Fruit fly (Drosophila melanogaster) whole organism, embryonic: ENCODE results near the gene Traf4.

Source experiments
- Adf1 ChIP-seq: fragments of 200-800 bp; sonication (Bioruptor generic); IDR thresholded peaks from 2 replicates; pipeline ENCODE4 v1.3.6; 2022; ENCODE audit warnings: missing biosample characterization, missing genetic modification characterization
- Aef1 ChIP-seq: fragments of 200-800 bp; sonication (Bioruptor generic); IDR thresholded peaks from 3 replicates; pipeline ENCODE4 v1.3.6; 2022; ENCODE audit warnings: missing biosample characterization, missing genetic modification characterization
- Bgb ChIP-seq: fragments of 200-800 bp; sonication (Bioruptor generic); IDR thresholded peaks from 2 replicates; pipeline ENCODE4 v1.3.6; 2022; ENCODE audit warnings: missing biosample characterization, missing genetic modification characterization; ENCODE audit not compliant: partially characterized antibody
- CG10274 ChIP-seq: fragments of 200-800 bp; sonication (Bioruptor generic); optimal IDR thresholded peaks from 3 replicates; lab custom pipeline; 2017; ENCODE audit warnings: missing biosample characterization, mild to moderate bottlenecking, missing genetic modification characterization
- CG10366 ChIP-seq: fragments of 200-800 bp; sonication (Bioruptor generic); IDR thresholded peaks from 2 replicates; pipeline ENCODE4 v1.3.6; 2022; ENCODE audit warnings: missing biosample characterization, missing genetic modification characterization
- CG10543 ChIP-seq: fragments of 200-800 bp; sonication (Bioruptor generic); optimal IDR thresholded peaks from 3 replicates; lab custom pipeline; 2017; ENCODE audit warnings: missing biosample characterization, mild to moderate bottlenecking, missing genetic modification characterization, moderate library complexity
- CG10565 ChIP-seq: fragments of 200-800 bp; sonication (Bioruptor generic); optimal IDR thresholded peaks from 3 replicates; lab custom pipeline; 2016; ENCODE audit warnings: missing biosample characterization, mild to moderate bottlenecking, missing genetic modification characterization
- CG12942 ChIP-seq: fragments of 200-800 bp; sonication (Bioruptor generic); optimal IDR thresholded peaks from 3 replicates; lab custom pipeline; 2016; ENCODE audit warnings: missing biosample characterization, missing genetic modification characterization
- CG15514 ChIP-seq: fragments of 200-800 bp; sonication (Bioruptor generic); optimal IDR thresholded peaks from 3 replicates; lab custom pipeline; 2017; ENCODE audit warnings: missing biosample characterization, missing genetic modification characterization, mild to moderate bottlenecking, moderate library complexity, missing genetic modification reagents
- CG2116 ChIP-seq: fragments of 200-800 bp; sonication (Bioruptor generic); optimal IDR thresholded peaks from 3 replicates; lab custom pipeline; 2018; ENCODE audit warnings: missing biosample characterization, mild to moderate bottlenecking, missing genetic modification characterization
- CG30020 ChIP-seq: fragments of 200-800 bp; optimal IDR thresholded peaks from 2 replicates; lab custom pipeline; 2019; ENCODE audit warnings: missing biosample characterization, mild to moderate bottlenecking, missing genetic modification characterization, moderate library complexity
- CG3163 ChIP-seq: fragments of 200-800 bp; sonication (Bioruptor generic); optimal IDR thresholded peaks from 3 replicates; lab custom pipeline; 2016; ENCODE audit warnings: missing biosample characterization, missing genetic modification characterization
- CG32532 ChIP-seq: fragments of 200-800 bp; sonication (Bioruptor generic); IDR thresholded peaks from 2 replicates; pipeline ENCODE4 v1.3.6; 2022; ENCODE audit warnings: missing biosample characterization, missing genetic modification characterization
- CG34376 ChIP-seq: fragments of 200-800 bp; sonication (Bioruptor generic); optimal IDR thresholded peaks from 2 replicates; lab custom pipeline; 2018; ENCODE audit warnings: missing biosample characterization, mild to moderate bottlenecking, missing genetic modification characterization
- CG4730 ChIP-seq: fragments of 200-800 bp; sonication (Bioruptor generic); IDR thresholded peaks from 2 replicates; pipeline ENCODE4 v1.3.6; 2022; ENCODE audit warnings: missing biosample characterization, missing genetic modification characterization
- CG4820 ChIP-seq: fragments of 200-800 bp; sonication (Bioruptor generic); optimal IDR thresholded peaks from 3 replicates; lab custom pipeline; 2016; ENCODE audit warnings: missing biosample characterization, missing genetic modification characterization
- CG8924 ChIP-seq: fragments of 200-800 bp; optimal IDR thresholded peaks from 3 replicates; lab custom pipeline; 2019; ENCODE audit warnings: missing biosample characterization, mild to moderate bottlenecking, missing genetic modification characterization, moderate library complexity
- CHES-1-like ChIP-seq: fragments of 200-800 bp; sonication (Bioruptor generic); optimal IDR thresholded peaks from 2 replicates; lab custom pipeline; 2016; ENCODE audit warnings: missing biosample characterization, missing genetic modification characterization
- Dip3 ChIP-seq: fragments of 200-800 bp; sonication (Bioruptor generic); optimal IDR thresholded peaks from 3 replicates; lab custom pipeline; 2016; ENCODE audit warnings: missing biosample characterization, missing genetic modification characterization
- Dref ChIP-seq: fragments of 200-800 bp; sonication (Bioruptor generic); IDR thresholded peaks from 2 replicates; pipeline ENCODE4 v1.3.6; 2022; ENCODE audit warnings: missing biosample characterization, missing genetic modification characterization
- Ets97D ChIP-seq: fragments of 200-800 bp; sonication (Bioruptor generic); optimal IDR thresholded peaks from 3 replicates; lab custom pipeline; 2016; ENCODE audit warnings: missing biosample characterization, missing genetic modification characterization
- Hr78 ChIP-seq, 2 experiments: fragments of 200-800 bp in 1 of 2; fragments of >200 bp in 1 of 2; sonication (Bioruptor generic) in 1 of 2; optimal IDR thresholded peaks; 2 replicates each; lab custom pipeline; 2017 to 2019; ENCODE audit warnings: missing biosample characterization in 2 of 2, missing genetic modification characterization in 2 of 2, mild to moderate bottlenecking in 1 of 2, moderate library complexity in 1 of 2
- Hsf ChIP-seq: fragments of 200-800 bp; sonication (Bioruptor generic); optimal IDR thresholded peaks from 3 replicates; lab custom pipeline; 2016; ENCODE audit warnings: missing biosample characterization, missing genetic modification characterization
- Lim3 ChIP-seq: fragments of 200-800 bp; sonication (Bioruptor generic); IDR thresholded peaks from 2 replicates; pipeline ENCODE4 v1.3.6; 2022; ENCODE audit warnings: missing biosample characterization, missing genetic modification characterization
- Med ChIP-seq: fragments of 200-800 bp; sonication (Bioruptor generic); peaks from one replicate; lab custom pipeline; 2016; ENCODE audit warnings: missing biosample characterization, missing genetic modification characterization, mild to moderate bottlenecking, inconsistent platforms, moderate library complexity
- Mes4 ChIP-seq: fragments of 200-800 bp; sonication (Bioruptor generic); optimal IDR thresholded peaks from 2 replicates; lab custom pipeline; 2016; ENCODE audit warnings: missing biosample characterization, missing genetic modification characterization
- Myb ChIP-seq: fragments of 200-800 bp; sonication (Bioruptor generic); optimal IDR thresholded peaks from 2 replicates; lab custom pipeline; 2016; ENCODE audit warnings: missing biosample characterization, missing genetic modification characterization
- NC2β ChIP-seq: fragments of 200-800 bp; sonication (Bioruptor generic); optimal IDR thresholded peaks from 2 replicates; lab custom pipeline; 2016; ENCODE audit warnings: missing biosample characterization, missing genetic modification characterization
- Pdp1 ChIP-seq, 2 experiments: fragments of 200-800 bp; sonication (Bioruptor generic); optimal IDR thresholded peaks; 3 replicates each; lab custom pipeline; 2016; ENCODE audit warnings: missing biosample characterization in 2 of 2, missing genetic modification characterization in 2 of 2, mild to moderate bottlenecking in 1 of 2, moderate library complexity in 1 of 2
- Poxn ChIP-seq: fragments of 200-800 bp; sonication (Bioruptor generic); IDR thresholded peaks from 2 replicates; pipeline ENCODE4 v1.3.6; 2022; ENCODE audit warnings: missing biosample characterization, missing genetic modification characterization
- Xrp1 ChIP-seq: fragments of 200-800 bp; sonication (Bioruptor generic); IDR thresholded peaks from 2 replicates; pipeline ENCODE4 v1.3.6; 2022; ENCODE audit warnings: missing biosample characterization, missing genetic modification characterization
- al ChIP-seq: fragments of 200-800 bp; sonication (Bioruptor generic); IDR thresholded peaks from 2 replicates; pipeline ENCODE4 v1.3.6; 2022; ENCODE audit warnings: missing biosample characterization, missing genetic modification characterization
- ap ChIP-seq: fragments of 200-800 bp; sonication (Bioruptor generic); IDR thresholded peaks from 2 replicates; pipeline ENCODE4 v1.3.6; 2022; ENCODE audit warnings: missing biosample characterization, missing genetic modification characterization
- bbx ChIP-seq: fragments of 200-800 bp; sonication (Bioruptor generic); IDR thresholded peaks from 2 replicates; pipeline ENCODE4 v1.3.6; 2022; ENCODE audit warnings: missing biosample characterization, missing genetic modification characterization; ENCODE audit not compliant: partially characterized antibody
- chif ChIP-seq, 2 experiments: fragments of 200-800 bp; sonication (Bioruptor generic); optimal IDR thresholded peaks; 3 replicates each; lab custom pipeline; 2016; ENCODE audit warnings: missing biosample characterization in 2 of 2, missing genetic modification characterization in 2 of 2
- cwo ChIP-seq: fragments of 200-800 bp; sonication (Bioruptor generic); optimal IDR thresholded peaks from 3 replicates; lab custom pipeline; 2017; ENCODE audit warnings: missing biosample characterization, missing genetic modification characterization, mild to moderate bottlenecking, moderate library complexity, missing genetic modification reagents
- da ChIP-seq: fragments of 200-800 bp; sonication (Bioruptor generic); optimal IDR thresholded peaks from 2 replicates; lab custom pipeline; 2016; ENCODE audit warnings: missing biosample characterization, missing genetic modification characterization
- danr ChIP-seq: fragments of 200-800 bp; sonication (Bioruptor generic); IDR thresholded peaks from 2 replicates; pipeline ENCODE4 v1.3.6; 2022; ENCODE audit warnings: missing biosample characterization, missing genetic modification characterization
- dpn ChIP-seq, 2 experiments: fragments of 200-800 bp; sonication (Bioruptor generic); optimal IDR thresholded peaks; 3 replicates each; lab custom pipeline; 2016; ENCODE audit warnings: missing biosample characterization in 2 of 2, missing genetic modification characterization in 2 of 2
- kah ChIP-seq: fragments of 200-800 bp; sonication (Bioruptor generic); optimal IDR thresholded peaks from 2 replicates; lab custom pipeline; 2018; ENCODE audit warnings: missing biosample characterization, mild to moderate bottlenecking, missing genetic modification characterization
- knrl ChIP-seq: fragments of 200-800 bp; sonication (Bioruptor generic); IDR thresholded peaks from 3 replicates; pipeline ENCODE4 v1.3.6; 2022; ENCODE audit warnings: missing biosample characterization, missing genetic modification characterization; ENCODE audit not compliant: partially characterized antibody
- nerfin-2 ChIP-seq: fragments of 200-800 bp; sonication (Bioruptor generic); IDR thresholded peaks from 2 replicates; pipeline ENCODE4 v1.3.6; 2022; ENCODE audit warnings: missing biosample characterization, missing genetic modification characterization; ENCODE audit not compliant: partially characterized antibody
- phol ChIP-seq: fragments of 200-800 bp; sonication (Bioruptor generic); optimal IDR thresholded peaks from 3 replicates; lab custom pipeline; 2018; ENCODE audit warnings: missing biosample characterization, mild to moderate bottlenecking, missing genetic modification characterization, moderate library complexity
- pnt ChIP-seq: fragments of 200-800 bp; sonication (Bioruptor generic); optimal IDR thresholded peaks from 3 replicates; lab custom pipeline; 2016; ENCODE audit warnings: missing biosample characterization, missing genetic modification characterization
- slbo ChIP-seq: fragments of 200-800 bp; sonication (Bioruptor generic); IDR thresholded peaks from 2 replicates; pipeline ENCODE4 v1.3.6; 2022; ENCODE audit warnings: missing biosample characterization, missing genetic modification characterization
- sug ChIP-seq: fragments of 200-800 bp; optimal IDR thresholded peaks from 2 replicates; lab custom pipeline; 2019; ENCODE audit warnings: missing biosample characterization, mild to moderate bottlenecking, missing genetic modification characterization, moderate library complexity
- trh ChIP-seq: fragments of 200-800 bp; sonication (Bioruptor generic); optimal IDR thresholded peaks from 2 replicates; lab custom pipeline; 2016; ENCODE audit warnings: missing biosample characterization, missing genetic modification characterization
- vfl ChIP-seq: fragments of 200-800 bp; sonication (Bioruptor generic); optimal IDR thresholded peaks from 2 replicates; lab custom pipeline; 2016; ENCODE audit warnings: missing biosample characterization, missing genetic modification characterization

Traf4 gene

DNA sequence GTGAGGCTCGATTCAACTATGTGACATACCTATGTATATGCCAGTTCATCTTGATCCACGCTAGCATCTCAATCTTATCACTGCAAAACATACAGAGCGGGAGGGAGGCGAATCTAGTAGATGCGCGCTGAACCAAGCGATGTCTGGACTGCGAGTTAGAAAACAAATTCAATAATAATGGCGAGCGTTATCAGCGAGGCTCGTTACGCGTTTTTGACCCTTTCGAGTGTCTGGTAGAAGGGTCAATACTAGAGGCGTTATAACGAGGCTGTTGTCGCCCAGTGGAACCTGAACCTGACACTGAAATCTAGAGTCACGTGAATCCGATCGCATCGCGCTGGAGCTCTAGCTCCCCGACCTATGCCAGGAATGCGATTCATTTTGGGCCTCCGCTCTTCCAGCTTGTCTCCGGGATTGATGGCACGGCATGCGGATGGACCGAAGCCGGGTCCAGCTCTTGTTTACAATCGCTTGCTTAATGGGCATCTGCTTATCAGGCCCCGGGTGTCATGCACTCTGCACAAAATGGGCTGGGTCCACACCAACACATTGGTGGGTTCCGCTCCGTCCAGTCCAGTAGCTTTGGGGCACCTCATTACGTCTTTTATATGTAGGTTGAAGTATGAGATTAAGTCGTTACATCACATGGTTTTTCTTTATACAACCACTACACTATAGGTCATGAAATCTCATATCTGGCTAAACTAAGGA, 27.8 kb downstream of the Traf4 start:
- no peak for TF ChIP-seq CG10274 (GFP tag; lab: Kevin White, UChicago)
- TF ChIP-seq CG10366 (GFP tag; lab: Robert Waterston, UW) = no peak
- TF ChIP-seq chif (GFP tag; optimal IDR thresholded peaks at IDR 0.05; lab: Kevin White, UChicago) = no peak
- TF ChIP-seq Mes4 (GFP tag; lab: Kevin White, UChicago) = no peak
- TF ChIP-seq Aef1 (GFP tag; lab: Robert Waterston, UW) = no peak
- no peak for TF ChIP-seq CG8924 (tag; lab: Kevin White, UChicago)
- TF ChIP-seq Lim3 (GFP tag; lab: Robert Waterston, UW) = no peak
- peak; percentile 50 for TF ChIP-seq CG10543 (GFP tag; lab: Kevin White, UChicago)
- peak; percentile 79 for TF ChIP-seq sug (tag; lab: Kevin White, UChicago)
- no peak for TF ChIP-seq CG10565 (GFP tag; lab: Kevin White, UChicago)
- TF ChIP-seq Pdp1 (GFP tag; optimal IDR thresholded peaks at IDR 0.05; lab: Kevin White, UChicago) = peak in 1 of 2 experiments; percentile 76
- TF ChIP-seq Adf1 (GFP tag; lab: Robert Waterston, UW) = no peak
- peak; percentile 94 for TF ChIP-seq cwo
- TF ChIP-seq kah = no peak
- TF ChIP-seq CG34376 (GFP tag; lab: Kevin White, UChicago) = peak; percentile 91
- peak in 1 of 2 experiments; percentile 68 for TF ChIP-seq Hr78 (GFP tag; optimal IDR thresholded peaks at IDR 0.05; lab: Kevin White, UChicago)
- peak; percentile 28 for TF ChIP-seq Med (GFP tag; lab: Kevin White, UChicago)
- TF ChIP-seq Xrp1 (GFP tag; lab: Robert Waterston, UW) = no peak
- no peak for TF ChIP-seq bbx (GFP tag; lab: Robert Waterston, UW)
- TF ChIP-seq trh (GFP tag; lab: Kevin White, UChicago) = no peak

DNA sequence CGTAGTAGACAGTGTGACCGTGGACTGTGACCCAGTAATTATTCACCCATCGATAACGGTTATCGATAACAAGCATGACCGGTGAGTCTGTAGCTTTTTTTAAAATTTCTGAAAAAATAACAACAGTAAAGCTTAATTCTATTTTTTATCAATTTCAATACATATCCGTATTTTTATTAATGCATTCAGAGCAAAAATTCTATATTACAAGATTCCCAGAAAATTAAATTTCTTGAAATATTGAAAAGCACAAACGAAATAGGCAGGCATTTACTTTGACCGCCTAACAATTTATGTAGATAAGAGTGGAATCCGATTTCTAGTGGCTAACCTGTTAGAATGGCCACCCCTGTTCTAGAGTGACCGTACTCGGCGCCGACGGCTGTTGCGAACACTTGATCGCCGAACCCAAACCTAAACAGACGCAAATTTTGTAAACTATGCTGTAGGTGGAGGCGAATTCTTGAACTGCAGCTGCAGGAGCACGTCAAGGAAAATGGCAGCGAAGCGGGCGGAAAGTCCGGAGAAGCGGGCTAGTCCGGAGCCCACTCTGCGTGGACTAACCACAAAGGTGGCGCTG, 32.2 kb downstream of the Traf4 start, which contains the start of gene CG3652:
Gene CG3652, minus strand, starts transcription at position 35 of the 580 bp plus-strand sequence.
- peak; percentile 4 to 48 for TF ChIP-seq dpn (GFP tag; optimal IDR thresholded peaks at IDR 0.05; lab: Kevin White, UChicago)
- peak; percentile 20; the same call in 1 of the 2 replicates for TF ChIP-seq al (GFP tag; lab: Robert Waterston, UW)
- TF ChIP-seq CG15514 (GFP tag; lab: Kevin White, UChicago) = peak; percentile 42
- no peak for TF ChIP-seq CG12942
- TF ChIP-seq Hsf (GFP tag; lab: Kevin White, UChicago) = peak; percentile 43
- TF ChIP-seq slbo (GFP tag; lab: Robert Waterston, UW) = peak; percentile 43; the same call in 1 of the 2 replicates
- peak; percentile 47; the same call in 2 of the 3 replicates for TF ChIP-seq knrl (GFP tag; lab: Robert Waterston, UW)
- peak; percentile 48 for TF ChIP-seq Dip3 (GFP tag; lab: Kevin White, UChicago)
- TF ChIP-seq CG30020 (tag; lab: Kevin White, UChicago) = peak; percentile 53
- TF ChIP-seq pnt (GFP tag; lab: Kevin White, UChicago) = peak; percentile 34
- TF ChIP-seq Bgb (GFP tag; lab: Robert Waterston, UW) = peak; percentile 29; the same call in 1 of the 2 replicates
- TF ChIP-seq danr = no peak
- TF ChIP-seq CG4730 (GFP tag; lab: Robert Waterston, UW) = no peak
- TF ChIP-seq CG3163 (GFP tag; lab: Kevin White, UChicago) = no peak
- TF ChIP-seq CHES-1-like (GFP tag; lab: Kevin White, UChicago) = peak; percentile 15
- 0 out of 2 replicates have a peak, but pooled peaks have one; percentile 13 for TF ChIP-seq CG32532 (GFP tag; lab: Robert Waterston, UW)
- peak; percentile 9 for TF ChIP-seq vfl (GFP tag; lab: Kevin White, UChicago)
- peak; percentile 68 for TF ChIP-seq Myb (GFP tag; lab: Kevin White, UChicago)
- TF ChIP-seq phol (tag; lab: Kevin White, UChicago) = peak; percentile 64
- no peak for TF ChIP-seq CG4820 (GFP tag; lab: Kevin White, UChicago)
- TF ChIP-seq NC2β (GFP tag; lab: Kevin White, UChicago) = peak; percentile 14
- TF ChIP-seq Ets97D (GFP tag; lab: Kevin White, UChicago) = peak; percentile 58
- TF ChIP-seq CG2116 = peak; percentile 71
- TF ChIP-seq Dref (GFP tag; lab: Robert Waterston, UW) = peak; percentile 75
- TF ChIP-seq ap (GFP tag; lab: Robert Waterston, UW) = no peak
- no peak for TF ChIP-seq Poxn (GFP tag; lab: Robert Waterston, UW)
- 0 out of 2 replicates have a peak, but pooled peaks have one; percentile 50 for TF ChIP-seq nerfin-2 (GFP tag; lab: Robert Waterston, UW)
- peak; percentile 19 for TF ChIP-seq CG8924 (tag; lab: Kevin White, UChicago)
- no peak for TF ChIP-seq da (GFP tag; lab: Kevin White, UChicago)
